Worm (Caenorhabditis elegans): ENCODE data around the gene T07C12.10.

T07C12.10 gene

ce11 chrV:9982568-9982967, 22.3 kb upstream of the T07C12.10 start, which contains the start of gene C27H6.9:
C27H6.9 (plus strand) TSS chrV:9982868.
- TF ChIP-seq hlh-8 (tag; optimal IDR thresholded peaks at IDR 0.05) (no peak), dve-1 (tag; optimal IDR thresholded peaks at IDR 0.05) (no peak), ceh-19 (GFP tag; optimal IDR thresholded peaks at IDR 0.05) (no peak), unc-55 (GFP tag; optimal IDR thresholded peaks at IDR 0.05) (no peak), unc-3 (GFP tag; conservative IDR thresholded peaks at IDR 0.05) (no peak), unc-3 (tag; optimal IDR thresholded peaks at IDR 0.05) (no peak)

ce11 chrV:9980731-9981483, 20.6 kb upstream of the T07C12.10 start, which contains the start of the genes ruvb-1 and tofu-1:
ruvb-1 (minus strand) TSS chrV:9980802.
tofu-1 (plus strand) TSS chrV:9981147.
- TF ChIP-seq C08G9.2 (tag; optimal IDR thresholded peaks at IDR 0.05): peak; percentile 77
- TF ChIP-seq ceh-2 (tag; optimal IDR thresholded peaks at IDR 0.05): peak; percentile 81
- peak; percentile 20 for TF ChIP-seq ceh-18 (tag; optimal IDR thresholded peaks at IDR 0.05)
- TF ChIP-seq rnt-1 (tag; optimal IDR thresholded peaks at IDR 0.05): peak; percentile 72
- peak; percentile 75 for TF ChIP-seq ets-4 (tag; optimal IDR thresholded peaks at IDR 0.05)
- peak; percentile 13 for TF ChIP-seq ztf-16 (tag; optimal IDR thresholded peaks at IDR 0.05)
- peak; percentile 51 for TF ChIP-seq unc-42 (tag; optimal IDR thresholded peaks at IDR 0.05)
- TF ChIP-seq pqm-1 (tag; optimal IDR thresholded peaks at IDR 0.05): peak; percentile 40
- peak; percentile 40 for TF ChIP-seq ceh-34 (tag; optimal IDR thresholded peaks at IDR 0.05)
- peak; percentile 70 for TF ChIP-seq hlh-8 (tag; optimal IDR thresholded peaks at IDR 0.05)
- peak; percentile 96 for TF ChIP-seq ceh-31 (tag; optimal IDR thresholded peaks at IDR 0.05)
- peak; percentile 70 for TF ChIP-seq F13H6.1 (tag; optimal IDR thresholded peaks at IDR 0.05)
- TF ChIP-seq dmd-4 (tag; optimal IDR thresholded peaks at IDR 0.05; ENCODE audit: borderline replicate concordance): peak; percentile 70
- TF ChIP-seq zip-5 (tag; optimal IDR thresholded peaks at IDR 0.05): peak; percentile 32
- peak; percentile 26 for TF ChIP-seq nfya-1 (tag; optimal IDR thresholded peaks at IDR 0.05)
- peak; percentile 61 for TF ChIP-seq fax-1 (tag; optimal IDR thresholded peaks at IDR 0.05)
- peak; percentile 8 for TF ChIP-seq pros-1 (tag; optimal IDR thresholded peaks at IDR 0.05)
- TF ChIP-seq lim-6 (tag; optimal IDR thresholded peaks at IDR 0.05): peak; percentile 70
- TF ChIP-seq madf-2 (tag; optimal IDR thresholded peaks at IDR 0.05): peak; percentile 16
- TF ChIP-seq ceh-14 (tag; optimal IDR thresholded peaks at IDR 0.05): peak; percentile 89
- peak; percentile 63 for TF ChIP-seq tbx-7 (tag; optimal IDR thresholded peaks at IDR 0.05)
- peak; percentile 92 for TF ChIP-seq ref-2 (tag; optimal IDR thresholded peaks at IDR 0.05)
- peak; percentile 94 for TF ChIP-seq tbx-2 (tag; optimal IDR thresholded peaks at IDR 0.05)

ce11 chrV:9978425-9978824, 18.1 kb upstream of the T07C12.10 start:
- TF ChIP-seq pros-1 (tag; optimal IDR thresholded peaks at IDR 0.05): no peak
- TF ChIP-seq T23F11.4 (GFP tag; optimal IDR thresholded peaks at IDR 0.05): no peak
- TF ChIP-seq elt-2 (tag; optimal IDR thresholded peaks at IDR 0.05): no peak
- no peak for TF ChIP-seq unc-3 (GFP tag; conservative IDR thresholded peaks at IDR 0.05)
- TF ChIP-seq unc-3 (tag; optimal IDR thresholded peaks at IDR 0.05): no peak
- TF ChIP-seq fkh-10 (GFP tag; optimal IDR thresholded peaks at IDR 0.05): no peak
- TF ChIP-seq ceh-9 (tag; optimal IDR thresholded peaks at IDR 0.05): no peak
- peak; percentile 25 for TF ChIP-seq unc-42 (tag; optimal IDR thresholded peaks at IDR 0.05)
- TF ChIP-seq ahr-1 (tag; optimal IDR thresholded peaks at IDR 0.05): no peak
- peak; percentile 65 for TF ChIP-seq ceh-48 (tag; optimal IDR thresholded peaks at IDR 0.05)
- peak; percentile 63 for TF ChIP-seq ceh-31 (tag; optimal IDR thresholded peaks at IDR 0.05)
- no peak for TF ChIP-seq ceh-18 (tag; optimal IDR thresholded peaks at IDR 0.05)
- TF ChIP-seq hlh-8 (tag; optimal IDR thresholded peaks at IDR 0.05): no peak
- peak; percentile 16 for TF ChIP-seq tbx-2 (tag; optimal IDR thresholded peaks at IDR 0.05)
- no peak for TF ChIP-seq sdc-2 (tag; optimal IDR thresholded peaks at IDR 0.05)
- TF ChIP-seq pqm-1 (tag; optimal IDR thresholded peaks at IDR 0.05): no peak
- no peak for TF ChIP-seq odd-2 (tag; optimal IDR thresholded peaks at IDR 0.05)
- TF ChIP-seq lim-6 (tag; optimal IDR thresholded peaks at IDR 0.05): no peak
- TF ChIP-seq pax-1 (tag; optimal IDR thresholded peaks at IDR 0.05): no peak
